Worm (Caenorhabditis elegans) whole organism, L4 larva: ENCODE data around the gene prx-5.

Source experiments
- D1046.2 ChIP-seq: fragments of 200-800 bp; sonication (Bioruptor generic); IDR thresholded peaks from 2 replicates; pipeline ENCODE4 v1.3.6; 2022; ENCODE audit warnings: missing genetic modification characterization, missing compliant biosample characterization
- F10B5.3 ChIP-seq: sonication (generic microtip); optimal IDR thresholded peaks from 2 replicates; lab custom pipeline; 2016; ENCODE audit warnings: mild to moderate bottlenecking, missing genetic modification characterization, missing compliant biosample characterization
- F37D6.2 ChIP-seq: sonication (generic microtip); optimal IDR thresholded peaks from 2 replicates; lab custom pipeline; 2016; ENCODE audit warnings: mild to moderate bottlenecking, missing genetic modification characterization, missing compliant biosample characterization
- F44E2.7 ChIP-seq: fragments of 200-800 bp; sonication (Bioruptor generic); IDR thresholded peaks from 2 replicates; pipeline ENCODE4 v2.1.2; 2022; ENCODE audit warnings: missing genetic modification characterization, missing compliant biosample characterization
- R02D3.7 ChIP-seq: fragments of 150-350 bp; sonication (generic microtip); optimal IDR thresholded peaks from 3 replicates; lab custom pipeline; 2014; ENCODE audit warnings: missing biosample characterization, missing genetic modification characterization
- T20F7.1 ChIP-seq: fragments of 200-800 bp; sonication (Bioruptor generic); optimal IDR thresholded peaks from 2 replicates; lab custom pipeline; 2018; ENCODE audit warnings: mild to moderate bottlenecking, missing genetic modification characterization, missing compliant biosample characterization
- T26A8.4 ChIP-seq: fragments of 200-800 bp; sonication (Bioruptor generic); IDR thresholded peaks from 2 replicates; pipeline ENCODE4 v1.3.6; 2022; ENCODE audit warnings: missing genetic modification characterization, missing compliant biosample characterization
- Y5F2A.4 ChIP-seq: fragments of 200-800 bp; sonication (Bioruptor generic); optimal IDR thresholded peaks from 2 replicates; lab custom pipeline; 2018; ENCODE audit warnings: mild to moderate bottlenecking, missing genetic modification characterization, missing compliant biosample characterization
- ZK337.2 ChIP-seq: fragments of 200-800 bp; sonication (Bioruptor generic); IDR thresholded peaks from 2 replicates; pipeline ENCODE4 v1.3.6; 2022; ENCODE audit warnings: missing genetic modification reagents, missing genetic modification characterization, missing compliant biosample characterization
- aha-1 ChIP-seq: fragments of 150-350 bp; peaks from one replicate; lab custom pipeline; 2014; ENCODE audit warnings: missing biosample characterization, missing genetic modification characterization
- ama-1 ChIP-seq: fragments of 150-350 bp; optimal IDR thresholded peaks from 2 replicates; lab custom pipeline; 2014; ENCODE audit warnings: inconsistent platforms, mixed read lengths
- ceh-20 ChIP-seq: fragments of 200-800 bp; sonication (Bioruptor generic); IDR thresholded peaks from 2 replicates; pipeline ENCODE4 v1.3.6; 2022; ENCODE audit warnings: missing genetic modification reagents, missing genetic modification characterization, missing compliant biosample characterization
- ceh-28 ChIP-seq: fragments of 150-350 bp; optimal IDR thresholded peaks from 2 replicates; lab custom pipeline; 2014; ENCODE audit warnings: missing biosample characterization, missing genetic modification reagents, missing genetic modification characterization
- cey-2 ChIP-seq: sonication (generic microtip); optimal IDR thresholded peaks from 3 replicates; lab custom pipeline; 2017; ENCODE audit warnings: missing genetic modification characterization, mild to moderate bottlenecking, missing compliant biosample characterization, antibody characterized with exemption, borderline replicate concordance; ENCODE audit not compliant: insufficient read depth
- daf-16 ChIP-seq, 3 experiments: sonication (generic microtip); optimal IDR thresholded peaks; 2 replicates each; lab custom pipeline; 2016 to 2017; ENCODE audit warnings: missing genetic modification characterization in 3 of 3, missing genetic modification reagents in 3 of 3, mild to moderate bottlenecking in 2 of 3, missing compliant biosample characterization in 2 of 3, missing biosample characterization in 1 of 3, moderate library complexity in 1 of 3
- dmd-6 ChIP-seq: fragments of 200-800 bp; sonication (Bioruptor generic); IDR thresholded peaks from 2 replicates; pipeline ENCODE4 v1.3.6; 2022; ENCODE audit warnings: missing genetic modification reagents, missing genetic modification characterization, missing compliant biosample characterization
- dmd-8 ChIP-seq: fragments of 200-800 bp; sonication (Bioruptor generic); IDR thresholded peaks from 2 replicates; pipeline ENCODE4 v1.3.6; 2022; ENCODE audit warnings: missing genetic modification characterization, missing compliant biosample characterization
- dpl-1 ChIP-seq: fragments of 150-350 bp; optimal IDR thresholded peaks from 2 replicates; lab custom pipeline; 2014; ENCODE audit warnings: missing biosample characterization, missing genetic modification reagents, missing genetic modification characterization
- duxl-1 ChIP-seq: sonication (generic microtip); optimal IDR thresholded peaks from 2 replicates; lab custom pipeline; 2016; ENCODE audit warnings: mild to moderate bottlenecking, missing genetic modification characterization, moderate library complexity, missing compliant biosample characterization; ENCODE audit not compliant: poor library complexity
- fkh-10 ChIP-seq: fragments of 150-350 bp; optimal IDR thresholded peaks from 2 replicates; lab custom pipeline; 2014; ENCODE audit warnings: missing biosample characterization, missing genetic modification reagents, missing genetic modification characterization
- fos-1 ChIP-seq: fragments of 150-350 bp; optimal IDR thresholded peaks from 2 replicates; lab custom pipeline; 2014; ENCODE audit warnings: missing biosample characterization, missing genetic modification characterization
- hif-1 ChIP-seq, 2 experiments: sonication (generic microtip); optimal IDR thresholded peaks; 2 replicates each; lab custom pipeline; 2016 to 2017; ENCODE audit warnings: missing compliant biosample characterization in 2 of 2, missing genetic modification characterization in 2 of 2, missing genetic modification reagents in 2 of 2, missing genotype in 2 of 2, mild to moderate bottlenecking in 1 of 2
- lin-13 ChIP-seq: fragments of 150-350 bp; optimal IDR thresholded peaks from 2 replicates; lab custom pipeline; 2014; ENCODE audit warnings: missing biosample characterization, missing genetic modification reagents, missing genetic modification characterization
- lin-39 ChIP-seq: fragments of 150-350 bp; optimal IDR thresholded peaks from 2 replicates; lab custom pipeline; 2014; ENCODE audit warnings: missing biosample characterization, missing genetic modification reagents, missing genetic modification characterization
- lir-3 ChIP-seq: sonication (generic microtip); optimal IDR thresholded peaks from 2 replicates; lab custom pipeline; 2016; ENCODE audit warnings: mild to moderate bottlenecking, missing genetic modification characterization, missing compliant biosample characterization
- madf-9 ChIP-seq: fragments of 200-800 bp; sonication (Bioruptor generic); conservative IDR thresholded peaks from 2 replicates; pipeline ENCODE4 v1.3.6; 2022; ENCODE audit warnings: missing genetic modification reagents, missing genetic modification characterization, missing compliant biosample characterization
- mdl-1 ChIP-seq, 2 experiments: fragments of 150-350 bp in 1 of 2; sonication (generic microtip) in 1 of 2; optimal IDR thresholded peaks; 2 replicates each; lab custom pipeline; 2014 to 2017; ENCODE audit warnings: missing biosample characterization in 2 of 2, missing genetic modification characterization in 2 of 2
- mep-1 ChIP-seq: fragments of 150-350 bp; sonication (generic microtip); optimal IDR thresholded peaks from 3 replicates; lab custom pipeline; 2014; ENCODE audit warnings: missing biosample characterization, missing genetic modification characterization
- mxl-2 ChIP-seq: fragments of 200-800 bp; sonication (Bioruptor generic); conservative IDR thresholded peaks from 2 replicates; pipeline ENCODE4 v1.3.6; 2022; ENCODE audit warnings: missing genetic modification reagents, missing genetic modification characterization, missing compliant biosample characterization
- nhr-111 ChIP-seq: fragments of 200-800 bp; sonication (Bioruptor generic); optimal IDR thresholded peaks from 2 replicates; lab custom pipeline; 2018; ENCODE audit warnings: mild to moderate bottlenecking, missing genetic modification characterization, missing compliant biosample characterization
- nhr-41 ChIP-seq: fragments of 200-800 bp; sonication (Bioruptor generic); IDR thresholded peaks from 2 replicates; pipeline ENCODE4 v1.3.6; 2022; ENCODE audit warnings: missing genetic modification reagents, missing genetic modification characterization, missing compliant biosample characterization
- nhr-48 ChIP-seq: sonication (generic microtip); optimal IDR thresholded peaks from 2 replicates; lab custom pipeline; 2016; ENCODE audit warnings: mild to moderate bottlenecking, missing genetic modification characterization, missing compliant biosample characterization
- nhr-76 ChIP-seq: fragments of 150-350 bp; optimal IDR thresholded peaks from 2 replicates; lab custom pipeline; 2014; ENCODE audit warnings: missing biosample characterization, missing genetic modification characterization
- nhr-77 ChIP-seq: fragments of 150-350 bp; optimal IDR thresholded peaks from 2 replicates; lab custom pipeline; 2014; ENCODE audit warnings: missing biosample characterization, missing genetic modification characterization
- pha-4 ChIP-seq, 2 experiments: fragments of 150-350 bp in 1 of 2; fragments of 200-800 bp in 1 of 2; sonication (Bioruptor generic) in 1 of 2; IDR thresholded peaks in 1 of 2; optimal IDR thresholded peaks in 1 of 2; 2 replicates each; pipeline versions ENCODE4 v1.3.6 to Lab custom; 2014 to 2022; ENCODE audit warnings: missing genetic modification characterization in 2 of 2, missing genetic modification reagents in 2 of 2, missing biosample characterization in 1 of 2, missing compliant biosample characterization in 1 of 2
- php-3 ChIP-seq: fragments of 200-800 bp; sonication (Bioruptor generic); IDR thresholded peaks from 2 replicates; pipeline ENCODE4 v1.3.6; 2022; ENCODE audit warnings: missing genetic modification reagents, missing genetic modification characterization, missing compliant biosample characterization
- saeg-2 ChIP-seq: fragments of 200-800 bp; sonication (Bioruptor generic); IDR thresholded peaks from 2 replicates; pipeline ENCODE4 v1.3.6; 2022; ENCODE audit warnings: missing genetic modification reagents, missing genetic modification characterization, missing compliant biosample characterization
- sdz-12 ChIP-seq: fragments of 200-800 bp; sonication (Bioruptor generic); optimal IDR thresholded peaks from 2 replicates; lab custom pipeline; 2018; ENCODE audit warnings: mild to moderate bottlenecking, missing genetic modification characterization, missing compliant biosample characterization
- set-16 ChIP-seq: fragments of 200-800 bp; sonication (Bioruptor generic); IDR thresholded peaks from 2 replicates; pipeline ENCODE4 v1.3.6; 2022; ENCODE audit warnings: missing genetic modification reagents, missing genetic modification characterization, missing compliant biosample characterization
- snpc-1.2 ChIP-seq: fragments of 200-800 bp; sonication (Bioruptor generic); IDR thresholded peaks from 2 replicates; pipeline ENCODE4 v1.3.6; 2022; ENCODE audit warnings: missing genetic modification reagents, missing genetic modification characterization, missing compliant biosample characterization
- tag-97 ChIP-seq: fragments of 200-800 bp; sonication (Bioruptor generic); IDR thresholded peaks from 2 replicates; pipeline ENCODE4 v1.3.6; 2022; ENCODE audit warnings: missing genetic modification characterization, missing compliant biosample characterization
- unc-130 ChIP-seq: sonication (generic microtip); optimal IDR thresholded peaks from 2 replicates; lab custom pipeline; 2016; ENCODE audit warnings: missing genetic modification reagents, missing genetic modification characterization, missing compliant biosample characterization
- zfp-2 ChIP-seq: sonication (generic microtip); optimal IDR thresholded peaks from 2 replicates; lab custom pipeline; 2016; ENCODE audit warnings: mild to moderate bottlenecking, missing genetic modification characterization, missing compliant biosample characterization
- zip-11 ChIP-seq: fragments of 200-800 bp; sonication (Bioruptor generic); IDR thresholded peaks from 2 replicates; pipeline ENCODE4 v1.3.6; 2022; ENCODE audit warnings: missing genetic modification characterization, missing compliant biosample characterization
- ztf-11 ChIP-seq: fragments of 150-350 bp; optimal IDR thresholded peaks from 2 replicates; lab custom pipeline; 2014; ENCODE audit warnings: missing biosample characterization, missing genetic modification characterization

The prx-5 gene

DNA sequence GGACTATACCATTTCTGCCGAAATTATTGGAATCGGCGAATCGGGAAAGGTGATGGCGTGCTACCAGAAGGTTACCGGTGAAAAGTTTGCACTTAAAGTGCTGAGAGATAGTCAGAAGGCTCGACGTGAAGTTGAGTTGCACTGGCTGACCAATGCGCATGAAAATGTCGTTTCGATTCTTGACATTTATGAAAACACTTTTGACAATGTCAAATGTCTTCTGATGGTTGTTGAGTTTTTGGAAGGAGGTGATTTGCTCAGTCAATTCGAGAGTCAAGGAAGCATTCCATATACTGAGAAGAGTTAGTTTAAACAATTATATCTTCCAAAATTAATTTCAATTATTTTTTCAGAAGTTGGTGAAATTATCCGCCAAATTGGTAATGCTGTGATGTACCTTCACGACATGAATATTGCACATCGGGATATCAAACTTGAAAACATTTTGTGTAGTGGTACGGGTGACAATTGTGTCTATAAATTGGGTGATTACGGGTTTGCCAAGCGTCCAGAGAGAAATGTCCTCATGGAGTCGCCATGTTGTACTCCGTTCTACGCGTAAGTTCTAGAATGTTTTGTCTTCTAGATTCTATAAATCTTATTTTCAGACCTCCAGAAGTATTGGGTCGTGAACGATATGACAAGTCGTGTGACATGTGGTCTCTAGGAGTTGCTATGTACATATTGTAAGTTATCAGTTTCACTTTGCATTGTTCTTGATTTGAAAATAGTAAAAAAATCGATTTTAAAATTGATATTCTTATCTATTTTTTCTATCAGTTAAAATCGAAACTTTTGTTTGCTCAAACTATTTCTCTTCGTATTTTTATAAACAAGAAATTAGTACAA is 41.0 kb downstream of the prx-5 start (continued):
- TF ChIP-seq nhr-48 (tag; lab: Kevin White, UChicago) (no peak), tag-97 (no peak), daf-16 (GFP tag; optimal IDR thresholded peaks at IDR 0.05; lab: Kevin White, UChicago) (no peak), daf-16 (tag; optimal IDR thresholded peaks at IDR 0.05; lab: Kevin White, UChicago) (peak; percentile 20), zip-11 (no peak), ceh-20 (GFP tag; lab: Robert Waterston, UW) (no peak), lin-13 (GFP tag; lab: Kevin White, UChicago) (no peak), snpc-1.2 (GFP tag; lab: Robert Waterston, UW) (no peak), F44E2.7 (GFP tag; lab: Robert Waterston, UW) (no peak), nhr-111 (no peak), aha-1 (tag; lab: Kevin White, UChicago) (peak; percentile 90), nhr-41 (GFP tag; lab: Robert Waterston, UW) (no peak), dpl-1 (GFP tag; lab: Kevin White, UChicago) (no peak), ztf-11 (no peak), fkh-10 (GFP tag; lab: Kevin White, UChicago) (no peak), dmd-8 (GFP tag; lab: Robert Waterston, UW) (no peak), T26A8.4 (GFP tag; lab: Robert Waterston, UW) (no peak), hif-1 (tag; optimal IDR thresholded peaks at IDR 0.05; lab: Kevin White, UChicago) (no peak), saeg-2 (GFP tag; lab: Robert Waterston, UW) (no peak), pha-4 (GFP tag; IDR thresholded peaks at IDR 0.05; lab: Robert Waterston, UW) (no peak), pha-4 (tag; optimal IDR thresholded peaks at IDR 0.05; lab: Kevin White, UChicago) (no peak), lin-39 (tag; lab: Kevin White, UChicago) (no peak), D1046.2 (GFP tag; lab: Robert Waterston, UW) (no peak), madf-9 (GFP tag; lab: Robert Waterston, UW) (no peak), mep-1 (tag; lab: Kevin White, UChicago) (no peak), fos-1 (tag; lab: Kevin White, UChicago) (no peak), mxl-2 (peak; percentile 41), dmd-6 (GFP tag; lab: Robert Waterston, UW) (no peak), lir-3 (no peak), R02D3.7 (tag; lab: Kevin White, UChicago) (no peak), nhr-77 (peak; percentile 34), F37D6.2 (tag; lab: Kevin White, UChicago) (no peak), sdz-12 (GFP tag; lab: Kevin White, UChicago) (no peak), ceh-28 (tag; lab: Kevin White, UChicago) (no peak), Y5F2A.4 (no peak), ZK337.2 (GFP tag; lab: Robert Waterston, UW) (no peak), nhr-76 (no peak), zfp-2 (no peak), T20F7.1 (no peak), set-16 (no peak), cey-2 (tag; lab: Kevin White, UChicago) (no peak), duxl-1 (tag; lab: Kevin White, UChicago) (no peak), ama-1 (lab: Kevin White, UChicago) (peak; percentile 74), php-3 (no peak), mdl-1 (tag; optimal IDR thresholded peaks at IDR 0.05; lab: Kevin White, UChicago) (no peak), unc-130 (GFP tag; lab: Kevin White, UChicago) (no peak), F10B5.3 (tag; lab: Kevin White, UChicago) (no peak)
